Worm (Caenorhabditis elegans) whole organism, late embryonic: ENCODE measurements around the gene unc-112.

ENCODE experiments used
- ahr-1 ChIP-seq: sonication (generic microtip); optimal IDR thresholded peaks from 2 replicates; lab custom pipeline; 2016; ENCODE audit warnings: missing genetic modification characterization, missing compliant biosample characterization
- ama-1 ChIP-seq: fragments of 150-350 bp; optimal IDR thresholded peaks from 2 replicates; lab custom pipeline; 2014
- dve-1 ChIP-seq: sonication (generic microtip); optimal IDR thresholded peaks from 2 replicates; lab custom pipeline; 2017; ENCODE audit warnings: antibody characterized with exemption, mild to moderate bottlenecking, missing genetic modification characterization, missing compliant biosample characterization
- lin-11 ChIP-seq: fragments of 200-800 bp; sonication (Bioruptor generic); optimal IDR thresholded peaks from 2 replicates; lab custom pipeline; 2018; ENCODE audit warnings: mild to moderate bottlenecking, missing genetic modification characterization, missing compliant biosample characterization
- mec-3 ChIP-seq: sonication (generic microtip); optimal IDR thresholded peaks from 2 replicates; lab custom pipeline; 2016; ENCODE audit warnings: borderline replicate concordance, missing genetic modification characterization, missing compliant biosample characterization
- nfya-1 ChIP-seq: sonication (generic microtip); optimal IDR thresholded peaks from 2 replicates; lab custom pipeline; 2017; ENCODE audit warnings: missing genetic modification characterization, mild to moderate bottlenecking, missing compliant biosample characterization, antibody characterized with exemption, moderate library complexity
- pag-3 ChIP-seq: sonication (generic microtip); optimal IDR thresholded peaks from 2 replicates; lab custom pipeline; 2016; ENCODE audit warnings: missing compliant biosample characterization, missing genetic modification characterization, borderline replicate concordance

ce11 chrV:14685435-14686058 is 10.9 kb downstream of the unc-112 start, which contains the start of gene C47E8.4:
- TF ChIP-seq ahr-1 (tag; lab: Kevin White, UChicago) (no peak), dve-1 (peak; percentile 93), ama-1 (lab: Kevin White, UChicago) (no peak), mec-3 (tag; lab: Kevin White, UChicago) (peak; percentile 83), lin-11 (tag; lab: Kevin White, UChicago) (no peak), pag-3 (no peak), nfya-1 (tag; lab: Kevin White, UChicago) (peak; percentile 100)
